Fruit fly (Drosophila melanogaster) whole organism, adult: ENCODE results near the gene Mabi.

Source experiments
- CG11617 ChIP-seq: fragments of 200-800 bp; sonication (Bioruptor generic); optimal IDR thresholded peaks from 2 replicates; lab custom pipeline; 2017; ENCODE audit warnings: mild to moderate bottlenecking, missing biosample characterization, missing genetic modification reagents, missing genetic modification characterization
- CG12768 ChIP-seq: fragments of 200-800 bp; sonication (Bioruptor generic); optimal IDR thresholded peaks from 2 replicates; lab custom pipeline; 2017; ENCODE audit warnings: missing biosample characterization, missing genetic modification characterization, mild to moderate bottlenecking, moderate library complexity, missing genetic modification reagents
- CG14711 ChIP-seq: fragments of 200-800 bp; sonication (Bioruptor generic); optimal IDR thresholded peaks from 2 replicates; lab custom pipeline; 2018; ENCODE audit warnings: missing biosample characterization, mild to moderate bottlenecking, missing genetic modification characterization, moderate library complexity
- CG1620 ChIP-seq: fragments of 200-800 bp; sonication (Bioruptor generic); optimal IDR thresholded peaks from 2 replicates; lab custom pipeline; 2016; ENCODE audit warnings: missing biosample characterization, missing genetic modification characterization
- CG33017 ChIP-seq: fragments of 200-800 bp; sonication (Bioruptor generic); optimal IDR thresholded peaks from 2 replicates; lab custom pipeline; 2018; ENCODE audit warnings: missing biosample characterization, mild to moderate bottlenecking, missing genetic modification characterization, moderate library complexity
- CG5204 ChIP-seq: fragments of 200-800 bp; sonication (Bioruptor generic); optimal IDR thresholded peaks from 2 replicates; lab custom pipeline; 2016; ENCODE audit warnings: missing biosample characterization, missing genetic modification characterization
- CG7045 ChIP-seq: fragments of 200-800 bp; sonication (Bioruptor generic); optimal IDR thresholded peaks from 2 replicates; lab custom pipeline; 2017; ENCODE audit warnings: missing biosample characterization, mild to moderate bottlenecking, missing genetic modification characterization
- CG7101 ChIP-seq: fragments of 200-800 bp; sonication (Bioruptor generic); optimal IDR thresholded peaks from 2 replicates; lab custom pipeline; 2018; ENCODE audit warnings: missing biosample characterization, mild to moderate bottlenecking, missing genetic modification characterization, moderate library complexity
- Clk ChIP-seq: fragments of 200-800 bp; sonication (Bioruptor generic); optimal IDR thresholded peaks from 2 replicates; lab custom pipeline; 2017; ENCODE audit warnings: missing biosample characterization, missing genetic modification characterization
- Crg-1 ChIP-seq: fragments of 200-800 bp; sonication (Bioruptor generic); optimal IDR thresholded peaks from 2 replicates; lab custom pipeline; 2016; ENCODE audit warnings: missing biosample characterization, missing genetic modification characterization
- Hr96 ChIP-seq: fragments of 200-800 bp; sonication (Bioruptor generic); optimal IDR thresholded peaks from 2 replicates; lab custom pipeline; 2016; ENCODE audit warnings: missing biosample characterization, missing genetic modification characterization
- Mnt ChIP-seq: fragments of 200-800 bp; sonication (Bioruptor generic); optimal IDR thresholded peaks from 2 replicates; lab custom pipeline; 2016; ENCODE audit warnings: missing biosample characterization, mild to moderate bottlenecking, missing genetic modification characterization
- bab1 ChIP-seq: fragments of 200-800 bp; sonication (Bioruptor generic); optimal IDR thresholded peaks from 3 replicates; lab custom pipeline; 2019; ENCODE audit warnings: missing biosample characterization, mild to moderate bottlenecking, missing genetic modification characterization, moderate library complexity
- cic ChIP-seq: fragments of 200-800 bp; sonication (Bioruptor generic); optimal IDR thresholded peaks from 2 replicates; lab custom pipeline; 2017; ENCODE audit warnings: missing biosample characterization, mild to moderate bottlenecking, missing genetic modification characterization, moderate library complexity
- cnc ChIP-seq, 2 experiments: fragments of >200 bp; optimal IDR thresholded peaks; 2 replicates each; lab custom pipeline; 2017
- kay ChIP-seq: fragments of 200-800 bp; sonication (Bioruptor generic); peaks from one replicate; lab custom pipeline; 2016; ENCODE audit warnings: missing biosample characterization, missing genetic modification characterization, borderline replicate concordance
- ovo ChIP-seq: fragments of 200-800 bp; sonication (Bioruptor generic); optimal IDR thresholded peaks from 2 replicates; lab custom pipeline; 2016; ENCODE audit warnings: missing biosample characterization, missing genetic modification characterization
- pad ChIP-seq: fragments of 200-800 bp; sonication (Bioruptor generic); optimal IDR thresholded peaks from 3 replicates; lab custom pipeline; 2017; ENCODE audit warnings: missing biosample characterization, missing genetic modification characterization, mild to moderate bottlenecking, moderate library complexity, missing genetic modification reagents
- tj ChIP-seq: fragments of 200-800 bp; sonication (Bioruptor generic); optimal IDR thresholded peaks from 3 replicates; lab custom pipeline; 2017; ENCODE audit warnings: missing biosample characterization, mild to moderate bottlenecking, missing genetic modification characterization, moderate library complexity
- toe ChIP-seq: fragments of 200-800 bp; sonication (Bioruptor generic); optimal IDR thresholded peaks from 2 replicates; lab custom pipeline; 2016; ENCODE audit warnings: missing biosample characterization, missing genetic modification characterization

Gene Mabi

dm6 chr2L:13206857-13207463 is 27.5 kb downstream of the Mabi start:
- TF ChIP-seq kay (GFP tag; lab: Kevin White, UChicago) (peak; percentile 98), CG7045 (GFP tag; lab: Kevin White, UChicago) (peak; percentile 45), CG12768 (GFP tag; lab: Kevin White, UChicago) (peak; percentile 9), Mnt (peak; percentile 79), CG14711 (tag; lab: Kevin White, UChicago) (no peak), ovo (GFP tag; lab: Kevin White, UChicago) (peak; percentile 39), CG7101 (tag; lab: Kevin White, UChicago) (peak; percentile 23), cic (GFP tag; lab: Kevin White, UChicago) (peak; percentile 64), tj (GFP tag; lab: Kevin White, UChicago) (peak; percentile 91), Crg-1 (no peak)

dm6 chr2L:13206077-13206668 is 28.3 kb downstream of the Mabi start:
- TF ChIP-seq CG14711 (tag; lab: Kevin White, UChicago) = peak; percentile 43
- TF ChIP-seq cic (GFP tag; lab: Kevin White, UChicago) = peak; percentile 99
- TF ChIP-seq kay (GFP tag; lab: Kevin White, UChicago) = no peak
- TF ChIP-seq CG7101 (tag; lab: Kevin White, UChicago) = peak; percentile 51
- TF ChIP-seq CG12768 (GFP tag; lab: Kevin White, UChicago) = peak; percentile 93
- no peak for TF ChIP-seq Clk (GFP tag; lab: Kevin White, UChicago)
- TF ChIP-seq toe = peak; percentile 1
- no peak for TF ChIP-seq cnc (optimal IDR thresholded peaks at IDR 0.05; lab: Kevin White, UChicago)
- no peak for TF ChIP-seq CG5204 (GFP tag; lab: Kevin White, UChicago)
- peak; percentile 22 for TF ChIP-seq CG11617
- TF ChIP-seq bab1 (GFP tag; lab: Kevin White, UChicago) = peak; percentile 23
- peak; percentile 40 for TF ChIP-seq Crg-1
- TF ChIP-seq CG1620 = peak; percentile 41
- peak; percentile 78 for TF ChIP-seq CG33017 (tag; lab: Kevin White, UChicago)
- TF ChIP-seq Mnt = peak; percentile 63
- no peak for TF ChIP-seq ovo (GFP tag; lab: Kevin White, UChicago)
- no peak for TF ChIP-seq Hr96
- peak; percentile 30 for TF ChIP-seq tj (GFP tag; lab: Kevin White, UChicago)
- peak; percentile 72 for TF ChIP-seq pad (GFP tag; lab: Kevin White, UChicago)
- peak; percentile 79 for TF ChIP-seq CG7045 (GFP tag; lab: Kevin White, UChicago)

- TF ChIP-seq CG12768 (GFP tag; lab: Kevin White, UChicago) (peak; percentile 64), CG5204 (GFP tag; lab: Kevin White, UChicago) (no peak), tj (GFP tag; lab: Kevin White, UChicago) (peak; percentile 48), Crg-1 (peak; percentile 31), CG1620 (peak; percentile 40), CG11617 (peak; percentile 15), CG14711 (tag; lab: Kevin White, UChicago) (peak; percentile 36), Mnt (peak; percentile 72), pad (GFP tag; lab: Kevin White, UChicago) (peak; percentile 22), CG7045 (GFP tag; lab: Kevin White, UChicago) (peak; percentile 57), cic (GFP tag; lab: Kevin White, UChicago) (peak; percentile 54), toe (no peak), Clk (GFP tag; lab: Kevin White, UChicago) (no peak), cnc (optimal IDR thresholded peaks at IDR 0.05; lab: Kevin White, UChicago) (no peak), ovo (GFP tag; lab: Kevin White, UChicago) (no peak), CG7101 (tag; lab: Kevin White, UChicago) (no peak), Hr96 (no peak), kay (GFP tag; lab: Kevin White, UChicago) (no peak), CG33017 (tag; lab: Kevin White, UChicago) (peak; percentile 30), bab1 (GFP tag; lab: Kevin White, UChicago) (no peak)
These were observed 29.2 kb downstream of the Mabi start for dm6 chr2L:13205256-13205655.

- TF ChIP-seq Hr96 = no peak
- TF ChIP-seq ovo (GFP tag; lab: Kevin White, UChicago) = peak; percentile 70
These were observed 30.3 kb downstream of the Mabi start for dm6 chr2L:13204151-13204550.

- TF ChIP-seq tj (GFP tag; lab: Kevin White, UChicago) (peak; percentile 44), kay (GFP tag; lab: Kevin White, UChicago) (no peak), cic (GFP tag; lab: Kevin White, UChicago) (peak; percentile 93), Mnt (peak; percentile 93), CG33017 (tag; lab: Kevin White, UChicago) (peak; percentile 74), Crg-1 (peak; percentile 35), CG1620 (peak; percentile 37), bab1 (GFP tag; lab: Kevin White, UChicago) (peak; percentile 12), CG5204 (GFP tag; lab: Kevin White, UChicago) (no peak), Hr96 (no peak), pad (GFP tag; lab: Kevin White, UChicago) (no peak), CG12768 (GFP tag; lab: Kevin White, UChicago) (peak; percentile 43), CG11617 (peak; percentile 37), CG7101 (tag; lab: Kevin White, UChicago) (peak; percentile 81)
These were observed 30.9 kb downstream of the Mabi start, which contains the start of gene Pect for dm6 chr2L:13203437-13204137. TSS of gene Pect (plus strand) at chr2L:13203762.
